Worm (Caenorhabditis elegans): ENCODE measurements around the gene ZC443.4.

ce11 chrV:12827219-12827618 is 7.5 kb upstream of the ZC443.4 start, which contains the start of gene ugt-15:
- TF ChIP-seq him-1 (tag; optimal IDR thresholded peaks at IDR 0.05), result no peak
- no peak for TF ChIP-seq W03F9.2 (tag; optimal IDR thresholded peaks at IDR 0.05)

All from whole organism, L4/young adult.